Fruit fly (Drosophila melanogaster) whole organism, embryonic: ENCODE results near the gene sqh.
A peak's percentile ranks its signal among the peaks of the same experiment; 100 is the strongest.

Source experiments
- Atf-2 ChIP-seq: fragments of 200-800 bp; sonication (Bioruptor generic); optimal IDR thresholded peaks from 2 replicates; lab custom pipeline; 2016; ENCODE audit warnings: missing biosample characterization, missing genetic modification characterization
- CG10209 ChIP-seq: fragments of 200-800 bp; sonication (Bioruptor generic); optimal IDR thresholded peaks from 3 replicates; lab custom pipeline; 2017; ENCODE audit warnings: missing biosample characterization, mild to moderate bottlenecking, missing genetic modification characterization, missing genetic modification reagents
- CG11093 ChIP-seq: fragments of 200-800 bp; sonication (Bioruptor generic); IDR thresholded peaks from 3 replicates; pipeline ENCODE4 v1.3.6; 2022; ENCODE audit warnings: missing biosample characterization, missing genetic modification characterization
- CG11695 ChIP-seq: fragments of 200-800 bp; sonication (Bioruptor generic); IDR thresholded peaks from 3 replicates; pipeline ENCODE4 v1.3.6; 2022; ENCODE audit warnings: missing biosample characterization, missing genetic modification characterization
- CG13296 ChIP-seq: fragments of 200-800 bp; sonication (Bioruptor generic); optimal IDR thresholded peaks from 3 replicates; lab custom pipeline; 2018; ENCODE audit warnings: missing biosample characterization, mild to moderate bottlenecking, missing genetic modification characterization
- CG14050 ChIP-seq: fragments of 200-800 bp; sonication (Bioruptor generic); IDR thresholded peaks from 3 replicates; pipeline ENCODE4 v1.3.6; 2022; ENCODE audit warnings: missing biosample characterization, missing genetic modification characterization
- CG17361 ChIP-seq: fragments of 200-800 bp; sonication (Bioruptor generic); IDR thresholded peaks from 3 replicates; pipeline ENCODE4 v1.3.6; 2022; ENCODE audit warnings: missing biosample characterization, missing genetic modification characterization
- CG17829 ChIP-seq: fragments of 200-800 bp; optimal IDR thresholded peaks from 2 replicates; lab custom pipeline; 2019; ENCODE audit warnings: missing biosample characterization, mild to moderate bottlenecking, missing genetic modification characterization, moderate library complexity
- CG18619 ChIP-seq: fragments of 200-800 bp; sonication (Bioruptor generic); optimal IDR thresholded peaks from 3 replicates; lab custom pipeline; 2017; ENCODE audit warnings: missing biosample characterization, mild to moderate bottlenecking, missing genetic modification characterization
- CG2116 ChIP-seq: fragments of 200-800 bp; sonication (Bioruptor generic); optimal IDR thresholded peaks from 3 replicates; lab custom pipeline; 2018; ENCODE audit warnings: missing biosample characterization, mild to moderate bottlenecking, missing genetic modification characterization
- CG30020 ChIP-seq: fragments of 200-800 bp; optimal IDR thresholded peaks from 2 replicates; lab custom pipeline; 2019; ENCODE audit warnings: missing biosample characterization, mild to moderate bottlenecking, missing genetic modification characterization, moderate library complexity
- CG33213 ChIP-seq: fragments of 200-800 bp; sonication (Bioruptor generic); optimal IDR thresholded peaks from 3 replicates; lab custom pipeline; 2016; ENCODE audit warnings: missing biosample characterization, missing genetic modification characterization
- CG34224 ChIP-seq: fragments of 200-800 bp; sonication (Bioruptor generic); IDR thresholded peaks from 3 replicates; pipeline ENCODE4 v1.3.6; 2022; ENCODE audit warnings: missing biosample characterization, missing genetic modification characterization; ENCODE audit not compliant: partially characterized antibody
- CG34422 ChIP-seq: fragments of 200-800 bp; sonication (Bioruptor generic); IDR thresholded peaks from 3 replicates; pipeline ENCODE4 v1.3.6; 2022; ENCODE audit warnings: missing biosample characterization, missing genetic modification characterization
- CG4404 ChIP-seq: fragments of 200-800 bp; sonication (Bioruptor generic); IDR thresholded peaks from 2 replicates; pipeline ENCODE4 v1.3.6; 2022; ENCODE audit warnings: missing biosample characterization, missing genetic modification characterization
- CG6254 ChIP-seq: fragments of 200-800 bp; sonication (Bioruptor generic); optimal IDR thresholded peaks from 3 replicates; lab custom pipeline; 2017; ENCODE audit warnings: mild to moderate bottlenecking, missing biosample characterization, missing genetic modification reagents, missing genetic modification characterization
- CG7745 ChIP-seq: fragments of 200-800 bp; sonication (Bioruptor generic); optimal IDR thresholded peaks from 2 replicates; lab custom pipeline; 2018; ENCODE audit warnings: missing biosample characterization, mild to moderate bottlenecking, missing genetic modification characterization, moderate library complexity
- CG8388 ChIP-seq: fragments of 200-800 bp; sonication (Bioruptor generic); optimal IDR thresholded peaks from 2 replicates; lab custom pipeline; 2019; ENCODE audit warnings: missing biosample characterization, mild to moderate bottlenecking, missing genetic modification characterization, moderate library complexity
- CG9609 ChIP-seq: fragments of 200-800 bp; sonication (Bioruptor generic); optimal IDR thresholded peaks from 3 replicates; lab custom pipeline; 2016; ENCODE audit warnings: missing biosample characterization, missing genetic modification characterization
- CG9932 ChIP-seq: fragments of 200-800 bp; sonication (Bioruptor generic); IDR thresholded peaks from 2 replicates; pipeline ENCODE4 v1.3.6; 2022; ENCODE audit warnings: missing biosample characterization, missing genetic modification characterization
- CHES-1-like ChIP-seq: fragments of 200-800 bp; sonication (Bioruptor generic); optimal IDR thresholded peaks from 2 replicates; lab custom pipeline; 2016; ENCODE audit warnings: missing biosample characterization, missing genetic modification characterization
- Doc3 ChIP-seq: fragments of 200-800 bp; sonication (Bioruptor generic); IDR thresholded peaks from 3 replicates; pipeline ENCODE4 v1.3.6; 2022; ENCODE audit warnings: missing biosample characterization, missing genetic modification characterization; ENCODE audit not compliant: partially characterized antibody
- Gsc ChIP-seq: fragments of 200-800 bp; sonication (Bioruptor generic); IDR thresholded peaks from 2 replicates; pipeline ENCODE4 v1.3.6; 2022; ENCODE audit warnings: missing biosample characterization, missing genetic modification characterization
- Hmr ChIP-seq: fragments of 200-800 bp; sonication (Bioruptor generic); optimal IDR thresholded peaks from 3 replicates; lab custom pipeline; 2017; ENCODE audit warnings: mild to moderate bottlenecking, missing biosample characterization, missing genetic modification reagents, missing genetic modification characterization
- MESR4 ChIP-seq: fragments of 200-800 bp; sonication (Bioruptor generic); optimal IDR thresholded peaks from 2 replicates; lab custom pipeline; 2018; ENCODE audit warnings: missing biosample characterization, mild to moderate bottlenecking, missing genetic modification characterization, moderate library complexity
- Max ChIP-seq: fragments of 200-800 bp; sonication (Bioruptor generic); optimal IDR thresholded peaks from 2 replicates; lab custom pipeline; 2016; ENCODE audit warnings: missing biosample characterization, mild to moderate bottlenecking, missing genetic modification characterization
- Nf-YA ChIP-seq: fragments of 200-800 bp; sonication (Bioruptor generic); IDR thresholded peaks from 2 replicates; pipeline ENCODE4 v1.3.6; 2022; ENCODE audit warnings: missing biosample characterization, missing genetic modification characterization
- Oli ChIP-seq: fragments of 200-800 bp; sonication (Bioruptor generic); optimal IDR thresholded peaks from 2 replicates; lab custom pipeline; 2018; ENCODE audit warnings: missing biosample characterization, mild to moderate bottlenecking, missing genetic modification characterization, moderate library complexity
- Usf ChIP-seq: fragments of 200-800 bp; sonication (Bioruptor generic); optimal IDR thresholded peaks from 2 replicates; lab custom pipeline; 2017; ENCODE audit warnings: missing genotype, missing biosample characterization, missing genetic modification characterization
- ato ChIP-seq: fragments of 200-800 bp; sonication (Bioruptor generic); IDR thresholded peaks from 2 replicates; pipeline ENCODE4 v1.3.6; 2022; ENCODE audit warnings: missing biosample characterization, missing genetic modification characterization; ENCODE audit not compliant: partially characterized antibody
- bbx ChIP-seq: fragments of 200-800 bp; sonication (Bioruptor generic); IDR thresholded peaks from 2 replicates; pipeline ENCODE4 v1.3.6; 2022; ENCODE audit warnings: missing biosample characterization, missing genetic modification characterization; ENCODE audit not compliant: partially characterized antibody
- cg ChIP-seq: fragments of 200-800 bp; sonication (Bioruptor generic); optimal IDR thresholded peaks from 3 replicates; lab custom pipeline; 2019; ENCODE audit warnings: missing biosample characterization, mild to moderate bottlenecking, missing genetic modification characterization, moderate library complexity
- dmrt11E ChIP-seq: fragments of 200-800 bp; sonication (Bioruptor generic); optimal IDR thresholded peaks from 3 replicates; lab custom pipeline; 2018; ENCODE audit warnings: missing biosample characterization, mild to moderate bottlenecking, missing genetic modification characterization, moderate library complexity
- ham ChIP-seq: fragments of 200-800 bp; sonication (Bioruptor generic); IDR thresholded peaks from 2 replicates; pipeline ENCODE4 v1.3.6; 2022; ENCODE audit warnings: missing biosample characterization, missing genetic modification characterization
- kah ChIP-seq: fragments of 200-800 bp; sonication (Bioruptor generic); optimal IDR thresholded peaks from 2 replicates; lab custom pipeline; 2018; ENCODE audit warnings: missing biosample characterization, mild to moderate bottlenecking, missing genetic modification characterization
- lola ChIP-seq, 3 experiments: fragments of >200 bp in 2 of 3; fragments of 200-800 bp in 1 of 3; sonication (Bioruptor generic) in 1 of 3; optimal IDR thresholded peaks; 2 replicates each; lab custom pipeline; 2017 to 2019; ENCODE audit warnings: missing biosample characterization in 3 of 3, missing genetic modification characterization in 3 of 3, mild to moderate bottlenecking in 1 of 3, moderate library complexity in 1 of 3
- maf-S ChIP-seq: fragments of 200-800 bp; sonication (Bioruptor generic); optimal IDR thresholded peaks from 2 replicates; lab custom pipeline; 2016; ENCODE audit warnings: missing biosample characterization, missing genetic modification characterization
- odd ChIP-seq: fragments of 200-800 bp; sonication (Bioruptor generic); optimal IDR thresholded peaks from 2 replicates; lab custom pipeline; 2017; ENCODE audit warnings: missing biosample characterization, mild to moderate bottlenecking, missing genetic modification characterization
- otp ChIP-seq: fragments of 200-800 bp; sonication (Bioruptor generic); IDR thresholded peaks from 3 replicates; pipeline ENCODE4, ENCODE4 v1.3.6; 2022; ENCODE audit warnings: missing biosample characterization, missing genetic modification characterization
- pfk ChIP-seq: fragments of 200-800 bp; sonication (Bioruptor generic); optimal IDR thresholded peaks from 2 replicates; lab custom pipeline; 2018; ENCODE audit warnings: missing biosample characterization, mild to moderate bottlenecking, missing genetic modification characterization, moderate library complexity
- pros ChIP-seq: fragments of 200-800 bp; sonication (Bioruptor generic); optimal IDR thresholded peaks from 3 replicates; lab custom pipeline; 2019; ENCODE audit warnings: missing biosample characterization, mild to moderate bottlenecking, missing genetic modification characterization, moderate library complexity
- ranshi ChIP-seq: fragments of 200-800 bp; sonication (Bioruptor generic); IDR thresholded peaks from 2 replicates; pipeline ENCODE4 v1.3.6; 2022; ENCODE audit warnings: missing biosample characterization, missing genetic modification characterization
- run ChIP-seq: fragments of 200-800 bp; sonication (Bioruptor generic); optimal IDR thresholded peaks from 3 replicates; lab custom pipeline; 2018; ENCODE audit warnings: missing biosample characterization, mild to moderate bottlenecking, missing genetic modification characterization
- sim ChIP-seq: fragments of 200-800 bp; sonication (Bioruptor generic); IDR thresholded peaks from 2 replicates; pipeline ENCODE4 v1.3.6; 2022; ENCODE audit warnings: missing biosample characterization, missing genetic modification characterization
- ssp ChIP-seq: fragments of 200-800 bp; sonication (Bioruptor generic); IDR thresholded peaks from 2 replicates; pipeline ENCODE4 v1.3.6; 2022; ENCODE audit warnings: missing biosample characterization, missing genetic modification characterization
- tx ChIP-seq: fragments of 200-800 bp; sonication (Bioruptor generic); optimal IDR thresholded peaks from 2 replicates; lab custom pipeline; 2016; ENCODE audit warnings: missing biosample characterization, missing genetic modification characterization
- wdn ChIP-seq: fragments of 200-800 bp; sonication (Bioruptor generic); IDR thresholded peaks from 2 replicates; pipeline ENCODE4 v1.3.6; 2022; ENCODE audit warnings: missing biosample characterization, missing genetic modification characterization
- zfh1 ChIP-seq: fragments of 200-800 bp; sonication (Bioruptor generic); IDR thresholded peaks from 3 replicates; pipeline ENCODE4 v1.3.6; 2022; ENCODE audit warnings: missing biosample characterization, missing genetic modification characterization

The sqh gene

dm6 chrX:6224225-6225190, at the start of gene sqh (continued):
- TF ChIP-seq CG34422 (peak; percentile 88), CG17829 (tag; lab: Kevin White, UChicago) (peak; percentile 83), Usf (GFP tag; lab: Kevin White, UChicago) (peak; percentile 80), CG11695 (GFP tag; lab: Robert Waterston, UW) (peak; percentile 91), pros (GFP tag; lab: Kevin White, UChicago) (peak; percentile 40), CG17361 (GFP tag; lab: Robert Waterston, UW) (peak; percentile 88), otp (GFP tag; lab: Robert Waterston, UW) (peak; percentile 69; the same call in 2 of the 3 replicates), Atf-2 (GFP tag; lab: Kevin White, UChicago) (peak; percentile 24), wdn (GFP tag; lab: Robert Waterston, UW) (peak; percentile 85), Oli (tag; lab: Kevin White, UChicago) (peak; percentile 90), run (peak; percentile 47), CG18619 (GFP tag; lab: Kevin White, UChicago) (peak; percentile 93), CG7745 (no peak), ato (GFP tag; lab: Robert Waterston, UW) (no peak), ssp (GFP tag; lab: Robert Waterston, UW) (peak; percentile 77), Max (peak; percentile 71), kah (GFP tag; lab: Kevin White, UChicago) (peak; percentile 77), CG33213 (GFP tag; lab: Kevin White, UChicago) (peak; percentile 55), ham (peak; percentile 72), Nf-YA (GFP tag; lab: Robert Waterston, UW) (peak; percentile 79), CG30020 (tag; lab: Kevin White, UChicago) (peak; percentile 51), CG2116 (GFP tag; lab: Kevin White, UChicago) (peak; percentile 56), CG9609 (no peak), CG4404 (GFP tag; lab: Robert Waterston, UW) (peak; percentile 87), CG11093 (GFP tag; lab: Robert Waterston, UW) (peak; percentile 90), Doc3 (GFP tag; lab: Robert Waterston, UW) (no peak), odd (peak; percentile 92), CG13296 (GFP tag; lab: Kevin White, UChicago) (peak; percentile 91), Hmr (GFP tag; lab: Kevin White, UChicago) (peak; percentile 91), MESR4 (GFP tag; lab: Kevin White, UChicago) (peak; percentile 83), maf-S (GFP tag; lab: Kevin White, UChicago) (no peak), zfh1 (peak; percentile 89), bbx (GFP tag; lab: Robert Waterston, UW) (no peak), CG10209 (GFP tag; lab: Kevin White, UChicago) (peak; percentile 86), tx (peak; percentile 3), sim (GFP tag; lab: Robert Waterston, UW) (0 out of 2 replicates have a peak, but pooled peaks have one; percentile 37), CG9932 (GFP tag; lab: Robert Waterston, UW) (peak; percentile 89), cg (GFP tag; lab: Kevin White, UChicago) (peak; percentile 98), CG6254 (GFP tag; lab: Kevin White, UChicago) (peak; percentile 69), CG8388 (peak; percentile 81), CG34224 (GFP tag; lab: Robert Waterston, UW) (peak; percentile 29; the same call in 2 of the 3 replicates), CG14050 (GFP tag; lab: Robert Waterston, UW) (peak; percentile 89), pfk (GFP tag; lab: Kevin White, UChicago) (no peak), Gsc (GFP tag; lab: Robert Waterston, UW) (peak; percentile 85), CHES-1-like (GFP tag; lab: Kevin White, UChicago) (no peak), dmrt11E (tag; lab: Kevin White, UChicago) (peak; percentile 84), ranshi (GFP tag; lab: Robert Waterston, UW) (peak; percentile 83), lola (GFP tag; optimal IDR thresholded peaks at IDR 0.05; lab: Kevin White, UChicago) (peak in 1 of 3 experiments; percentile 84)
